Worm (Caenorhabditis elegans): ENCODE measurements around the gene obr-2.

obr-2 gene

DNA sequence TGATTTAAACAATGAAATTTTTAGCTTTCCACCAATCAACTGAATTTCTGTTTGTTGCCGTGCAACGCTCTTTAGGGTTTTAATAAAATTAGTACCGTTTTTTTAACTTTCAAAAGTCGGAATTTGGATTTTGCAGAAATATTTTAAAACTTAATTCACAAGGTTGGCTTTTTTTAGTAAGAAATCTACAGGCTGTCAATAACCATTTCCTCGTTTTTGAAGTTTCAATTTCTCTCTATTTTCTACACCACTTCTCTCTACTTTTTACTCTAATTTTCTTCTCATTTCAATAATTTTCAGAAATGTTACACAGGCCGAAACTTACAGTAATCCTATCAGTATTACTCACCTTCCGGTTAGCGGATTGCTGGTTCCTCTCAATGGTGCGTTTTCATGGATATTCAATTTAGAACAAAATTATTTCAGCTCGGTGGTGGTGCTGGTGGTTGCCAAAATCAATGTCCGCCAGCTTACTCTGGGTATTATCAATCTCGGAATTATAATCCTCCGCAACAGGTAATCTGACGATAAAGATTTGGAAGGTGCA, 35.8 kb downstream of the obr-2 start, which contains the start of the genes grd-12 and F02D8.1:
Gene grd-12 (plus strand): TSS at position 301 of the 547 bp plus-strand sequence.
Gene F02D8.1 (minus strand): TSS at position 497 of the 547 bp plus-strand sequence.
- TF ChIP-seq nhr-90 (tag; optimal IDR thresholded peaks at IDR 0.05) (no peak), Y79H2A.3 (GFP tag; conservative IDR thresholded peaks at IDR 0.05) (no peak), atf-7 (tag; optimal IDR thresholded peaks at IDR 0.05) (no peak), lsl-1 (GFP tag; optimal IDR thresholded peaks at IDR 0.05) (no peak), B0261.1 (tag; optimal IDR thresholded peaks at IDR 0.05) (no peak), C06A6.2 (GFP tag; conservative IDR thresholded peaks at IDR 0.05) (no peak), pha-4 (tag; optimal IDR thresholded peaks at IDR 0.05) (no peak), F10E7.11 (tag; optimal IDR thresholded peaks at IDR 0.05) (no peak), nhr-27 (tag; optimal IDR thresholded peaks at IDR 0.05) (no peak), repo-1 (tag; optimal IDR thresholded peaks at IDR 0.05) (no peak), zfh-2 (GFP tag; conservative IDR thresholded peaks at IDR 0.05) (no peak), K12H6.12 (tag; optimal IDR thresholded peaks at IDR 0.05) (no peak), D2030.7 (GFP tag; IDR thresholded peaks at IDR 0.05) (no peak), snpc-1.3 (tag; optimal IDR thresholded peaks at IDR 0.05; ENCODE audit: insufficient read depth) (no peak), nhr-179 (tag; optimal IDR thresholded peaks at IDR 0.05) (no peak), attf-3 (GFP tag; conservative IDR thresholded peaks at IDR 0.05) (no peak)

DNA sequence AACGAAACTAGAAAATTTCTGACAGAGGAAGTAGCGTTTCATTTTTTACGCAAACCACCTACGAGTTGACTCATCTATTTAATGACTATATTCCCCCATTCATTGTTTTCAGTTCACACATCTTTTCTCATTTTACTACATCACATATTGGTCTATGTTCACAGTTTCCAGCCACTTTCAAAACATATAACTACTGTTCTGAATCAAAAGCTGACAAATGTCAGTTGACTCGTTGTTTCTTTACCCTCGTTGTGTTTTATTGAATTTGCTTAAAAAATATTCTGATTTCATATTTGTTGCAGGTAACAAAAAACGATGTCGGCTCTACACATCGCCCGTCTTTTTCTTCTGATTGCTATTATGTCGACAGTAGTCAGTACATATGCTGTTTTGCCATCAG, 42.9 kb downstream of the obr-2 start, which contains the start of gene nlp-59:
Gene nlp-59 (plus strand): TSS at position 301 of the 400 bp plus-strand sequence.
- TF ChIP-seq lsy-27 (tag; optimal IDR thresholded peaks at IDR 0.05; ENCODE audit: borderline replicate concordance, insufficient read depth) = no peak
- TF ChIP-seq hrde-1 (tag; optimal IDR thresholded peaks at IDR 0.05; ENCODE audit: borderline replicate concordance) = no peak
- TF ChIP-seq somi-1 (GFP tag; optimal IDR thresholded peaks at IDR 0.05) = no peak
- TF ChIP-seq F57A8.1 (GFP tag; optimal IDR thresholded peaks at IDR 0.05) = no peak
- no peak for TF ChIP-seq mel-28 (tag; optimal IDR thresholded peaks at IDR 0.05; ENCODE audit: borderline replicate concordance)
- TF ChIP-seq hmg-20 (GFP tag; IDR thresholded peaks at IDR 0.05) = no peak
- no peak for TF ChIP-seq F55B11.4 (tag; optimal IDR thresholded peaks at IDR 0.05; ENCODE audit: borderline replicate concordance, insufficient read depth)
- no peak for TF ChIP-seq hlh-26 (GFP tag; conservative IDR thresholded peaks at IDR 0.05)
- no peak for TF ChIP-seq F23B12.7 (tag; optimal IDR thresholded peaks at IDR 0.05; ENCODE audit: insufficient read depth)
- TF ChIP-seq F39B2.1 (GFP tag; IDR thresholded peaks at IDR 0.05) = no peak
- TF ChIP-seq lag-1 (GFP tag; IDR thresholded peaks at IDR 0.05) = no peak
- no peak for TF ChIP-seq nhr-27 (tag; optimal IDR thresholded peaks at IDR 0.05)
- TF ChIP-seq F22D6.2 (tag; optimal IDR thresholded peaks at IDR 0.05) = no peak
- no peak for TF ChIP-seq ceh-100 (GFP tag; IDR thresholded peaks at IDR 0.05)
- TF ChIP-seq let-526 (GFP tag; IDR thresholded peaks at IDR 0.05) = no peak
- no peak for TF ChIP-seq Y67H2A.10 (GFP tag; conservative IDR thresholded peaks at IDR 0.05)
- TF ChIP-seq mcd-1 (GFP tag; IDR thresholded peaks at IDR 0.05) = no peak
- TF ChIP-seq C17E4.6 (GFP tag; IDR thresholded peaks at IDR 0.05) = no peak
- TF ChIP-seq bed-2 (GFP tag; IDR thresholded peaks at IDR 0.05) = no peak
